Fruit fly (Drosophila melanogaster): ENCODE measurements around the gene CG12289.

The CG12289 gene

dm6 chr3L:11439570-11439969 lies 18.7 kb downstream of the CG12289 start (continued):
- no peak for TF ChIP-seq CG11902 (GFP tag; optimal IDR thresholded peaks at IDR 0.05)
- peak; percentile 33 for TF ChIP-seq achi (GFP tag; optimal IDR thresholded peaks at IDR 0.05)
- TF ChIP-seq CG34406 (GFP tag; optimal IDR thresholded peaks at IDR 0.05), result peak; percentile 21
- TF ChIP-seq CG9139 (GFP tag; optimal IDR thresholded peaks at IDR 0.05), result no peak
- TF ChIP-seq Ets96B (tag; optimal IDR thresholded peaks at IDR 0.05), result peak; percentile 59
- TF ChIP-seq fd59A (GFP tag; optimal IDR thresholded peaks at IDR 0.05), result no peak
- no peak for TF ChIP-seq vri (GFP tag; optimal IDR thresholded peaks at IDR 0.05)

DNA sequence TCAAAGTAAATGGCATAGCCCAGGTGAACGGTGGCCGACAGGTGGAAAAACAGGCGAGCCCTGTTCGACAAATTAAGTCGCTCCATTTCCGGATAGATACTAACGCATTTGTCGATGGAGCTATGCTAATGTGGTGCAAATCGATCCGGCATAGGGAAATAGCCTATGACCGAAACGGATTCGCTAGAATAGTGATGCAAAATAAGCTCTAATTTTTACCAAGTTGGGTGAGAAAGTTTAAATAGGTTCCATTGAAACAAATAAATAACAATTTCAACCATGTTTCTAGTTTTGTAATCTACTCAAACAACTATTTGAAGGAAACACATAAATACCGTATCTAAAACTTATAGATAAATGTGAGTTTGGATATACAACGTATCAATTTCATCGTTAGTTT lies 22.9 kb downstream of the CG12289 start, which contains the start of gene CG6149:
Gene CG6149, minus strand, starts transcription at position 101 of the 400 bp plus-strand sequence.
- TF ChIP-seq CG8319 (GFP tag; optimal IDR thresholded peaks at IDR 0.05) (no peak), Eip93F (GFP tag; optimal IDR thresholded peaks at IDR 0.05) (no peak), CG31627 (GFP tag; optimal IDR thresholded peaks at IDR 0.05) (no peak), CG8632 (GFP tag; optimal IDR thresholded peaks at IDR 0.05) (no peak), OdsH (GFP tag; optimal IDR thresholded peaks at IDR 0.05) (no peak), Eip75B (GFP tag; optimal IDR thresholded peaks at IDR 0.05) (no peak), topi (GFP tag; optimal IDR thresholded peaks at IDR 0.05) (no peak), ss (GFP tag; optimal IDR thresholded peaks at IDR 0.05) (no peak), CG32006 (GFP tag; optimal IDR thresholded peaks at IDR 0.05) (no peak), CG3032 (tag; optimal IDR thresholded peaks at IDR 0.05) (no peak), CG10631 (GFP tag; optimal IDR thresholded peaks at IDR 0.05) (no peak), Hr39 (GFP tag; optimal IDR thresholded peaks at IDR 0.05) (no peak)

- TF ChIP-seq ss (GFP tag; optimal IDR thresholded peaks at IDR 0.05) (no peak), vri (GFP tag; optimal IDR thresholded peaks at IDR 0.05) (no peak), CG6808 (GFP tag; optimal IDR thresholded peaks at IDR 0.05) (no peak), spab (GFP tag; optimal IDR thresholded peaks at IDR 0.05) (no peak), CG11294 (GFP tag; IDR thresholded peaks at IDR 0.05) (no peak), Sox102F (GFP tag; optimal IDR thresholded peaks at IDR 0.05) (no peak), CG6854 (GFP tag; optimal IDR thresholded peaks at IDR 0.05) (no peak), dsx (GFP tag; optimal IDR thresholded peaks at IDR 0.05; ENCODE audit: poor library complexity, severe bottlenecking) (no peak), Sox14 (GFP tag; optimal IDR thresholded peaks at IDR 0.05) (no peak), net (GFP tag; optimal IDR thresholded peaks at IDR 0.05) (no peak), CG15336 (GFP tag; IDR thresholded peaks at IDR 0.05) (no peak), CG3032 (tag; optimal IDR thresholded peaks at IDR 0.05) (no peak), Smox (GFP tag; optimal IDR thresholded peaks at IDR 0.05) (no peak), achi (GFP tag; optimal IDR thresholded peaks at IDR 0.05) (no peak), CG8119 (GFP tag; IDR thresholded peaks at IDR 0.05) (no peak), CG6163 (GFP tag; IDR thresholded peaks at IDR 0.05) (no peak), CG8632 (GFP tag; optimal IDR thresholded peaks at IDR 0.05) (no peak), Met (GFP tag; optimal IDR thresholded peaks at IDR 0.05) (no peak), svp (GFP tag) (no peak), Blimp-1 (GFP tag; optimal IDR thresholded peaks at IDR 0.05) (no peak)
Observed at dm6 chr3L:11434112-11434511, 24.2 kb downstream of the CG12289 start.

DNA sequence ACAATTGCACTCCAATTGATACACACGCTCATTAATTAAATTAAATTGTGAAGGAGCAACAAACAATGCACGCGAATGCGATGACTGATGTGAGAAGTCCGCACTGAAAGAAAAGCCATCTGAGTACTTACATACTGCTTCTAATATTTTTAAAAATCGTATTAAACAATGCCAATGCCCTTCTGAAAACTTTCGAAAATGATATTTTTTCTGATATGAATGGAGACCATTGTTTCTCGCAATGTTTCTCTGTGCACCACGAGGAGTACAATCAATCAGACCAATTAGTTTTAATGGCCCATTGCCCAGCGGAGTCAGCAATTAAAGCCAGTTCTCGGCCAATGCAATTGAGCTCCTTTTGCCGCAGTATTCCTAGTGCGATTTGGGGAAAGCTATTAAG lies 25.1 kb downstream of the CG12289 start:
- TF ChIP-seq CG11762 (GFP tag; optimal IDR thresholded peaks at IDR 0.05; ENCODE audit: insufficient read depth) (no peak), CG6163 (GFP tag; IDR thresholded peaks at IDR 0.05) (peak; percentile 61; the same call in 1 of the 3 replicates), Hr38 (GFP tag; optimal IDR thresholded peaks at IDR 0.05) (no peak), CG10631 (GFP tag; optimal IDR thresholded peaks at IDR 0.05) (peak; percentile 25), eg (GFP tag; IDR thresholded peaks at IDR 0.05) (0 out of 3 replicates have a peak, but pooled peaks have one; percentile 38), Blimp-1 (GFP tag; optimal IDR thresholded peaks at IDR 0.05) (no peak), Hr39 (GFP tag; optimal IDR thresholded peaks at IDR 0.05) (peak; percentile 14), ss (GFP tag; optimal IDR thresholded peaks at IDR 0.05) (peak; percentile 12 to 48), CG16779 (tag; optimal IDR thresholded peaks at IDR 0.05) (no peak), CG4318 (GFP tag; optimal IDR thresholded peaks at IDR 0.05) (no peak), CG8119 (GFP tag; IDR thresholded peaks at IDR 0.05) (peak; percentile 38; the same call in 1 of the 3 replicates), Sox14 (GFP tag; optimal IDR thresholded peaks at IDR 0.05) (no peak), CG6276 (GFP tag; optimal IDR thresholded peaks at IDR 0.05) (no peak), topi (GFP tag; optimal IDR thresholded peaks at IDR 0.05) (peak; percentile 45), pdm3 (GFP tag; optimal IDR thresholded peaks at IDR 0.05) (no peak), fd85E (GFP tag; optimal IDR thresholded peaks at IDR 0.05) (no peak), spab (GFP tag; optimal IDR thresholded peaks at IDR 0.05) (peak; percentile 10), svp (GFP tag) (peak; percentile 75), Eip75B (GFP tag; optimal IDR thresholded peaks at IDR 0.05) (peak; percentile 60), fkh (GFP tag; optimal IDR thresholded peaks at IDR 0.05) (no peak), Hr4 (GFP tag; optimal IDR thresholded peaks at IDR 0.05) (no peak), CG15336 (GFP tag; IDR thresholded peaks at IDR 0.05) (peak; percentile 16; the same call in 1 of the 2 replicates), OdsH (GFP tag; optimal IDR thresholded peaks at IDR 0.05) (no peak), lz (GFP tag; optimal IDR thresholded peaks at IDR 0.05) (peak; percentile 36)

Data from whole organism, prepupa.